Worm (Caenorhabditis elegans) whole organism, young adult: Measurements from ENCODE around the gene gmap-1.
A peak's percentile ranks its signal among the peaks of the same experiment; 100 is the strongest.

ENCODE experiments used
- F57C9.4 ChIP-seq: sonication (generic microtip); optimal IDR thresholded peaks from 2 replicates; lab custom pipeline; 2017; ENCODE audit warnings: mild to moderate bottlenecking, missing genetic modification characterization, missing compliant biosample characterization
- T07F8.4 ChIP-seq: sonication (generic microtip); optimal IDR thresholded peaks from 2 replicates; lab custom pipeline; 2016; ENCODE audit warnings: mild to moderate bottlenecking, missing genetic modification characterization, moderate library complexity, missing compliant biosample characterization
- Y56A3A.18 ChIP-seq: fragments of 200-800 bp; sonication (Bioruptor generic); IDR thresholded peaks from 2 replicates; pipeline ENCODE4 v1.3.6; 2022; ENCODE audit warnings: missing genetic modification reagents, missing genetic modification characterization, missing compliant biosample characterization
- ama-1 ChIP-seq, 3 experiments: fragments of 150-350 bp in 1 of 3; sonication (generic microtip) in 2 of 3; optimal IDR thresholded peaks; 2 replicates each; lab custom pipeline; 2014 to 2018; ENCODE audit warnings: missing biosample characterization in 2 of 3, missing genetic modification characterization in 2 of 3, missing genetic modification reagents in 2 of 3
- attf-5 ChIP-seq: fragments of 200-800 bp; sonication (Bioruptor generic); optimal IDR thresholded peaks from 2 replicates; lab custom pipeline; 2018; ENCODE audit warnings: mild to moderate bottlenecking, missing genetic modification characterization, missing compliant biosample characterization
- attf-6 ChIP-seq: fragments of 200-800 bp; sonication (Bioruptor generic); IDR thresholded peaks from 2 replicates; pipeline ENCODE4 v1.3.6; 2022; ENCODE audit warnings: missing genetic modification reagents, missing genetic modification characterization, missing compliant biosample characterization
- ccch-3 ChIP-seq: fragments of 200-800 bp; sonication (Bioruptor generic); optimal IDR thresholded peaks from 2 replicates; lab custom pipeline; 2018; ENCODE audit warnings: mild to moderate bottlenecking, missing genetic modification characterization, missing compliant biosample characterization
- cebp-1 ChIP-seq, 2 experiments: fragments of 200-800 bp in 1 of 2; sonication (Bioruptor generic) in 1 of 2; sonication (generic microtip) in 1 of 2; IDR thresholded peaks in 1 of 2; optimal IDR thresholded peaks in 1 of 2; 2 replicates each; pipeline versions ENCODE4 v1.3.6 to Lab custom; 2017 to 2022; ENCODE audit warnings: missing compliant biosample characterization in 2 of 2, missing genetic modification characterization in 2 of 2, mild to moderate bottlenecking in 1 of 2, missing genetic modification reagents in 1 of 2, moderate library complexity in 1 of 2
- ceh-91 ChIP-seq: fragments of 200-800 bp; sonication (Bioruptor generic); IDR thresholded peaks from 2 replicates; pipeline ENCODE4 v1.3.6; 2022; ENCODE audit warnings: missing genetic modification reagents, missing genetic modification characterization, missing compliant biosample characterization
- chd-7 ChIP-seq: sonication (generic microtip); optimal IDR thresholded peaks from 2 replicates; lab custom pipeline; 2016; ENCODE audit warnings: mild to moderate bottlenecking, missing genetic modification characterization, moderate library complexity, missing compliant biosample characterization
- dox-1 ChIP-seq: fragments of 200-800 bp; sonication (Bioruptor generic); IDR thresholded peaks from 2 replicates; pipeline ENCODE4 v1.3.6; 2022; ENCODE audit warnings: missing genetic modification reagents, missing genetic modification characterization, missing compliant biosample characterization
- fkh-3 ChIP-seq: sonication (generic microtip); optimal IDR thresholded peaks from 2 replicates; lab custom pipeline; 2016; ENCODE audit warnings: mild to moderate bottlenecking, missing genetic modification characterization, missing compliant biosample characterization
- hlh-26 ChIP-seq: fragments of 200-800 bp; sonication (Bioruptor generic); conservative IDR thresholded peaks from 2 replicates; pipeline ENCODE4 v1.3.6; 2022; ENCODE audit warnings: missing genetic modification reagents, missing genetic modification characterization, missing compliant biosample characterization
- hmg-20 ChIP-seq: fragments of 200-800 bp; sonication (Bioruptor generic); IDR thresholded peaks from 2 replicates; pipeline ENCODE4 v1.3.6; 2022; ENCODE audit warnings: missing genetic modification reagents, missing genetic modification characterization, missing compliant biosample characterization
- lag-1 ChIP-seq: fragments of 200-800 bp; sonication (Bioruptor generic); IDR thresholded peaks from 2 replicates; pipeline ENCODE4 v1.3.6; 2022; ENCODE audit warnings: missing genetic modification reagents, missing genetic modification characterization, missing compliant biosample characterization
- let-526 ChIP-seq: fragments of 200-800 bp; sonication (Bioruptor generic); IDR thresholded peaks from 2 replicates; pipeline ENCODE4 v1.3.6; 2022; ENCODE audit warnings: missing genetic modification reagents, missing genetic modification characterization, missing compliant biosample characterization
- let-607 ChIP-seq, 2 experiments: fragments of 200-800 bp in 1 of 2; sonication (Bioruptor generic) in 1 of 2; sonication (generic microtip) in 1 of 2; optimal IDR thresholded peaks; 2 replicates each; lab custom pipeline; 2016 to 2018; ENCODE audit warnings: mild to moderate bottlenecking in 2 of 2, missing compliant biosample characterization in 2 of 2, missing genetic modification characterization in 2 of 2, moderate library complexity in 2 of 2, missing genotype in 1 of 2
- lin-40 ChIP-seq: sonication (generic microtip); optimal IDR thresholded peaks from 2 replicates; lab custom pipeline; 2016; ENCODE audit warnings: missing genetic modification characterization, mild to moderate bottlenecking, missing compliant biosample characterization, missing genotype, missing genetic modification reagents
- lir-1 ChIP-seq: fragments of 200-800 bp; sonication (Bioruptor generic); conservative IDR thresholded peaks from 2 replicates; pipeline ENCODE4 v1.3.6; 2022; ENCODE audit warnings: missing genetic modification reagents, missing genetic modification characterization, missing compliant biosample characterization
- madf-10 ChIP-seq: sonication (generic microtip); optimal IDR thresholded peaks from 2 replicates; lab custom pipeline; 2016; ENCODE audit warnings: mild to moderate bottlenecking, missing genetic modification characterization, missing compliant biosample characterization
- madf-3 ChIP-seq: fragments of 200-800 bp; sonication (Bioruptor generic); IDR thresholded peaks from 2 replicates; pipeline ENCODE4 v1.3.6; 2022; ENCODE audit warnings: missing genetic modification reagents, missing genetic modification characterization, missing compliant biosample characterization
- mcd-1 ChIP-seq: fragments of 200-800 bp; sonication (Bioruptor generic); IDR thresholded peaks from 2 replicates; pipeline ENCODE4 v1.3.6; 2022; ENCODE audit warnings: missing genetic modification reagents, missing genetic modification characterization, missing compliant biosample characterization
- mes-4 ChIP-seq: sonication (generic microtip); optimal IDR thresholded peaks from 2 replicates; lab custom pipeline; 2016; ENCODE audit warnings: missing genotype, missing genetic modification characterization, missing compliant biosample characterization
- nfya-1 ChIP-seq: sonication (generic microtip); optimal IDR thresholded peaks from 2 replicates; lab custom pipeline; 2017; ENCODE audit warnings: antibody characterized with exemption, missing compliant biosample characterization, missing genetic modification characterization, borderline replicate concordance; ENCODE audit not compliant: insufficient read depth
- nhr-120 ChIP-seq: fragments of 200-800 bp; sonication (Bioruptor generic); IDR thresholded peaks from 2 replicates; pipeline ENCODE4 v1.3.6; 2022; ENCODE audit warnings: missing genetic modification characterization, missing compliant biosample characterization
- nhr-179 ChIP-seq: sonication (generic microtip); optimal IDR thresholded peaks from 2 replicates; lab custom pipeline; 2016; ENCODE audit warnings: mild to moderate bottlenecking, missing genetic modification characterization, missing compliant biosample characterization
- rcor-1 ChIP-seq: fragments of 200-800 bp; sonication (Bioruptor generic); IDR thresholded peaks from 2 replicates; pipeline ENCODE4 v1.3.6; 2022; ENCODE audit warnings: missing genetic modification reagents, missing genetic modification characterization, missing compliant biosample characterization
- rec-8 ChIP-seq, 2 experiments: sonication (generic microtip); optimal IDR thresholded peaks; 2 replicates each; lab custom pipeline; 2016; ENCODE audit warnings: mild to moderate bottlenecking in 2 of 2, missing genetic modification characterization in 2 of 2, missing genetic modification reagents in 2 of 2, missing genotype in 2 of 2, missing biosample characterization in 1 of 2, missing compliant biosample characterization in 1 of 2, moderate library complexity in 1 of 2
- snpc-1.3 ChIP-seq: sonication (generic microtip); optimal IDR thresholded peaks from 2 replicates; lab custom pipeline; 2017; ENCODE audit warnings: missing genetic modification characterization, mild to moderate bottlenecking, missing compliant biosample characterization, antibody characterized with exemption, moderate library complexity, missing genotype, missing genetic modification reagents; ENCODE audit not compliant: insufficient read depth
- somi-1 ChIP-seq: fragments of 200-800 bp; sonication (Bioruptor generic); optimal IDR thresholded peaks from 2 replicates; lab custom pipeline; 2018; ENCODE audit warnings: mild to moderate bottlenecking, missing genetic modification characterization, missing compliant biosample characterization
- sptf-2 ChIP-seq: fragments of 200-800 bp; sonication (Bioruptor generic); optimal IDR thresholded peaks from 2 replicates; lab custom pipeline; 2018; ENCODE audit warnings: mild to moderate bottlenecking, missing genetic modification characterization, missing compliant biosample characterization
- unc-130 ChIP-seq: sonication (generic microtip); optimal IDR thresholded peaks from 2 replicates; lab custom pipeline; 2016; ENCODE audit warnings: missing genetic modification reagents, missing genetic modification characterization, missing compliant biosample characterization
- zfh-2 ChIP-seq: fragments of 200-800 bp; sonication (Bioruptor generic); conservative IDR thresholded peaks from 2 replicates; pipeline ENCODE4 v1.3.6; 2022; ENCODE audit warnings: missing genetic modification reagents, missing genetic modification characterization, missing compliant biosample characterization
- zim-3 ChIP-seq: sonication (generic microtip); optimal IDR thresholded peaks from 2 replicates; lab custom pipeline; 2017; ENCODE audit warnings: mild to moderate bottlenecking, missing genetic modification characterization, moderate library complexity, missing compliant biosample characterization
- ztf-25 ChIP-seq: fragments of 200-800 bp; sonication (Bioruptor generic); IDR thresholded peaks from 2 replicates; pipeline ENCODE4 v1.3.6; 2022; ENCODE audit warnings: missing genetic modification reagents, missing genetic modification characterization, missing compliant biosample characterization
- ztf-28 ChIP-seq: fragments of 200-800 bp; sonication (Bioruptor generic); IDR thresholded peaks from 2 replicates; pipeline ENCODE4 v1.3.6; 2022; ENCODE audit warnings: missing genetic modification reagents, missing genetic modification characterization, missing compliant biosample characterization

The gmap-1 gene

DNA sequence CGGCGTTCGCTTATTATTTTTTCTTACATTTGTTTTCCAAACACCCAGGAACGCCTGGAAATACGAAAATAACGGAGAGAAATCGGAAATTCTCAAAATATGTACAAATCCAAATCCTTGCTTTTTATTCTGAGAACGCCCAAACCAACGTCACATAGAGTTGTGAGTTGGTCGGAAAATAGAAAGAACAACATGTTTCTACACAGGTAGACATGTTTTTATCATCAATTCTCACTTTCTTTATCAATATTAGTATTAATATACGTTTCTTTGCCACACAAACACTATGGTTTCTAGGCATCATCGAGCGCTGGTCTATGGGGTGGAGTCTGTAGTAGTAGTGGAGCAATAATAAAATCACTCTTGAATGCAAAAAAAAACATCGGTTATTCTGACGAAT lies 16.3 kb downstream of the gmap-1 start (continued):
- TF ChIP-seq ccch-3 (GFP tag; lab: Kevin White, UChicago) (no peak), rcor-1 (GFP tag; lab: Robert Waterston, UW) (no peak)

DNA sequence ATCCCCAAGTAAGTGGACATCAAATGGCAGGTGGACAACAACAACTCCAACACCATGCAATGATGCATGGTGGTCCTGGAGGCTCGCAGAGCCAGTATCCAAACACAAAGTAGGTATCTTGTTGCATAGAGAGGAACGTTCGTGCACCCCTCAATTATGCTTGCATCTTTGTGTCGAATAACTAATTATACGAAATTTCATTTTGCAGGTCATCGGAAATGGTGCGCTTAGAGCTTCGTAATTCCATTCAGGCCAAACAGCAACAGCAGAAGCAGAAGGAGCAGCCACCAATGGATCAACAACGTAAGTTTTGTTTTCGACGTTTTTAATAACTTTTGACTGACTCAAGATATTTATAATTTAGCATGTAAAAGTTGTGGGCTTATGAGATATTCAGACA lies 18.4 kb downstream of the gmap-1 start:
- TF ChIP-seq let-607 (tag; optimal IDR thresholded peaks at IDR 0.05; lab: Kevin White, UChicago) (no peak), T07F8.4 (no peak), zfh-2 (no peak), ztf-28 (GFP tag; lab: Robert Waterston, UW) (no peak), mcd-1 (GFP tag; lab: Robert Waterston, UW) (no peak)

DNA sequence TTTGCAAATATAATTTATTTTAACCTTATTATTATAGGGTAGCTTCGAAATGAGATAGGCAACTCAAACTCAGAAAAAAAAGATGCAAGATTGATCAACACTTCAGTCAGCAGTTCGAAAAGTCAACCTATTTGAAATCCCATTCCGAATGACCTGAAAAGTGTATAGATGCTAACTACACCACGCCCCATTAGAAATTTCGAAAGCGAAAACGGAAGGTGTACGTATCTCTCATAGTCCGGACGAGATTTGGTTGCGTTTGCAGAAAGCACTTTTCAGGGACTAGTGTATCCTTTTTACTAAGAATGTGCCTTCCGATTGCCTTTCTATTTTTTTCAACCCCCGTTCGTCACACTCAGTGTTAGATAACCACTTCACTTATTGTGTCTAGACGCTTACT lies 19.1 kb downstream of the gmap-1 start:
- TF ChIP-seq hlh-26: no peak
- TF ChIP-seq rec-8 (tag; optimal IDR thresholded peaks at IDR 0.05; lab: Kevin White, UChicago): no peak
- TF ChIP-seq lin-40 (tag; lab: Kevin White, UChicago): no peak
- TF ChIP-seq ceh-91 (GFP tag; lab: Robert Waterston, UW): no peak
- no peak for TF ChIP-seq fkh-3 (tag; lab: Kevin White, UChicago)
- TF ChIP-seq dox-1 (GFP tag; lab: Robert Waterston, UW): no peak
- TF ChIP-seq madf-10: no peak
- TF ChIP-seq let-526 (GFP tag; lab: Robert Waterston, UW): no peak

DNA sequence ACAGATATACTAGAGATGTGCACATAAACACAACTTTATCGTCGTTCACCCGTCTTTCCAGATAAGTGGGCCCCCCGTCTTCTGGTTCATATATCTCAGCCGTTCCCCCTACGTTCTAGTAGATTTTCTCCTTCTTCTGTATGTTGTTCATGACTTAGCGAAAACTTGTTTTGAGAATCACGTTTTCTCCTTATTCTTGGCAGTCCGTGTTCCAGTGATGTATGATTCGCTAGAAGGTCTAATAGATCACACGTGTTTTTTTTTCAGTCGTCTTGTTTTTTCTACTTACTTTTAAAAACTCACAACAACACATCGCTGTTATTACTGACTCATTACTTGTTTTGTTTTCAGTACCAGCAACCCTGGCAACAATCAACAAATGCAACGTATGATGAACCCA lies 19.7 kb downstream of the gmap-1 start:
- no peak for TF ChIP-seq Y56A3A.18
- no peak for TF ChIP-seq sptf-2 (GFP tag; lab: Kevin White, UChicago)
- TF ChIP-seq snpc-1.3 (tag; lab: Kevin White, UChicago): no peak
- peak; percentile 16 for TF ChIP-seq ama-1 (optimal IDR thresholded peaks at IDR 0.05; lab: Kevin White, UChicago)
- TF ChIP-seq ama-1 (GFP tag; optimal IDR thresholded peaks at IDR 0.05; lab: Kevin White, UChicago): no peak
- no peak for TF ChIP-seq nfya-1 (tag; lab: Kevin White, UChicago)
- TF ChIP-seq rec-8 (tag; optimal IDR thresholded peaks at IDR 0.05; lab: Kevin White, UChicago): no peak

DNA sequence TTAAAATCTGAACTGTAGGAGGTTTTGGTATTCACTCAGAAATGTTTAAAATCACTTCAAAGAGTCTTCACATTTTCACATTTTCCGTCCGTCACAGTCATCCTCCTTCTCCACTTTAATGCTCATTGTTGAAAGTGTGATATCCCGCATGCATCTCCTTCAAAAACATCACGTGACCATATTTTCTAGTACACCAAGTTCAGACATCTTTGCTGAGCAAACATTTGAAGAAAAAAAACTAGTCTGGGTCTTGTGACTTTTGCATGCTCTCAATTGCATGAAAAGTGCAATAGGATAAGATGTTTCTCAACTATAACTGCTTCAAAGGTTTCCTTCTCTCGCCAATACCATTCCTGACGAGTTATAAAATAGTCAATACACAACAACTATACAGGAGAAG lies 20.6 kb downstream of the gmap-1 start:
- no peak for TF ChIP-seq cebp-1 (GFP tag; IDR thresholded peaks at IDR 0.05; lab: Robert Waterston, UW)
- peak; percentile 12 for TF ChIP-seq cebp-1 (tag; optimal IDR thresholded peaks at IDR 0.05; lab: Kevin White, UChicago)
- no peak for TF ChIP-seq lag-1
- TF ChIP-seq nhr-179: no peak
- TF ChIP-seq madf-10: no peak
- TF ChIP-seq hmg-20 (GFP tag; lab: Robert Waterston, UW): no peak
- TF ChIP-seq somi-1: no peak
- no peak for TF ChIP-seq lir-1 (GFP tag; lab: Robert Waterston, UW)
- TF ChIP-seq attf-5 (GFP tag; lab: Kevin White, UChicago): no peak
- TF ChIP-seq, all 124 proteins: peak for 1

DNA sequence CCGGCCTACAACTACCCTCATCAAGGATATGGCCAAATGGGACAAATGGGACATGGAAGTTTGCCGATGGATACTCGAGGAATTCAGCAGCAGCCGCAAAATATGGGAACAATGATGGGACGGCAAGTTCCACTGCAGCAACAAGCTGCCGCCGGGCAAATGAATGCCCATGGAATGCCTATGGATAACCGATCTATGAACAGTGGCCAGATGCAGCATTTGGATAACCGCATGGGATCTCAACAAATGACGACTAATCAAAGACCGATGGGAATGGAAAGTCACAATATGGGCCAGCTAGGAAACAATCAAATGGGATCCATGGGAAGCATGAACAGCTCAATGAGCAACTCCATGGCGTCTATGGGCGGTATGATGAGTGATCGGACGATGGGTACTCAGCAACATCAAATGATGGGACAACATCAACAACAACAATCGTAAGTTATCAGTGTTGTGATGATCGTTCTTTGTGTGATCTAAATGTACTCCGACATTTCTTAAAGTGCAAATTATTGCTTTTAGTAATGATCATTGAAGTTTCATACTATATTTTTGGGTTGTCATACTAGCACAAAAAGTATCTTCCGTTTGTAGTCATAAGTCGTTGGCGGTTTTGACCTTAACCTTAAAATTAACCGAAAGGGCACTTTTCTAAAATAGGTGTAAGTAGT lies 21.2 kb downstream of the gmap-1 start:
- no peak for TF ChIP-seq ceh-91 (GFP tag; lab: Robert Waterston, UW)
- TF ChIP-seq attf-6 (GFP tag; lab: Robert Waterston, UW): no peak
- no peak for TF ChIP-seq ztf-25 (GFP tag; lab: Robert Waterston, UW)
- TF ChIP-seq zim-3 (tag; lab: Kevin White, UChicago): no peak
- TF ChIP-seq mcd-1 (GFP tag; lab: Robert Waterston, UW): no peak
- no peak for TF ChIP-seq mes-4
- no peak for TF ChIP-seq ama-1 (optimal IDR thresholded peaks at IDR 0.05; lab: Kevin White, UChicago)
- no peak for TF ChIP-seq ama-1 (GFP tag; optimal IDR thresholded peaks at IDR 0.05; lab: Kevin White, UChicago)
- TF ChIP-seq nhr-120 (GFP tag; lab: Robert Waterston, UW): no peak
- TF ChIP-seq madf-3: no peak
- no peak for TF ChIP-seq nfya-1 (tag; lab: Kevin White, UChicago)
- TF ChIP-seq unc-130: no peak
- TF ChIP-seq zfh-2: 0 out of 2 replicates have a peak, but pooled peaks have one; percentile 43
- TF ChIP-seq chd-7 (tag; lab: Kevin White, UChicago): peak; percentile 37
- TF ChIP-seq F57C9.4 (tag; lab: Kevin White, UChicago): no peak
